Fruit fly (Drosophila melanogaster): ENCODE data around the gene GAPcenA.

Gene GAPcenA

DNA sequence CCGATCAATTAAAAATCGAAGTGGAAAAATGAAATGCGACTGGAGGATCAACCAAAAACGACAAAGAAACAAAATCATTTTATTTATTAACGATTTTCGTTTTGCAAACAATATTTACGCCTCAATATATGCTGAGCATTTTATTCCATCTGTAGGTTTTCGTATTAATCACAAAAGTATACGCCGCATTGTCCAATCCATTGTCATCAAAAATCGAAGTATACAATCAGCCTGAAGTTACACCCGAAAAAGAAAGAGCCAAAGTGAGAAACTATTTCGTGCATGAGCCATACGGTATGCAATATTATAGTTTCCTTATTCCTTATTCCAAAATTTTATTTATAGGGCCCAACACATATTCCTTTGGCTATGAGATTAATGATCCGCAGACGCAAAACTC lies 17.4 kb upstream of the GAPcenA start:
- TF ChIP-seq rgr (GFP tag; optimal IDR thresholded peaks at IDR 0.05) (no peak), Hnf4 (GFP tag; optimal IDR thresholded peaks at IDR 0.05) (no peak), lola (GFP tag; optimal IDR thresholded peaks at IDR 0.05) (no peak), foxo (GFP tag; optimal IDR thresholded peaks at IDR 0.05) (no peak), br (GFP tag; optimal IDR thresholded peaks at IDR 0.05) (no peak), Myc (optimal IDR thresholded peaks at IDR 0.05) (peak; percentile 96), HLH106 (tag; optimal IDR thresholded peaks at IDR 0.05) (no peak), usp (GFP tag; optimal IDR thresholded peaks at IDR 0.05) (no peak), N (GFP tag; optimal IDR thresholded peaks at IDR 0.05) (peak; percentile 89), Vsx2 (GFP tag; optimal IDR thresholded peaks at IDR 0.05; ENCODE audit: partially characterized antibody) (peak; percentile 79), jim (GFP tag; optimal IDR thresholded peaks at IDR 0.05) (no peak), Abd-B (GFP tag; optimal IDR thresholded peaks at IDR 0.05) (no peak), Sp1 (GFP tag; optimal IDR thresholded peaks at IDR 0.05) (no peak), Hr78 (GFP tag; optimal IDR thresholded peaks at IDR 0.05) (no peak), h (GFP tag; optimal IDR thresholded peaks at IDR 0.05) (no peak), woc (GFP tag; optimal IDR thresholded peaks at IDR 0.05) (no peak), Dif (GFP tag; optimal IDR thresholded peaks at IDR 0.05; ENCODE audit: partially characterized antibody) (peak; percentile 54), Rel (GFP tag; optimal IDR thresholded peaks at IDR 0.05) (no peak), Rel (tag; optimal IDR thresholded peaks at IDR 0.05) (no peak)

DNA sequence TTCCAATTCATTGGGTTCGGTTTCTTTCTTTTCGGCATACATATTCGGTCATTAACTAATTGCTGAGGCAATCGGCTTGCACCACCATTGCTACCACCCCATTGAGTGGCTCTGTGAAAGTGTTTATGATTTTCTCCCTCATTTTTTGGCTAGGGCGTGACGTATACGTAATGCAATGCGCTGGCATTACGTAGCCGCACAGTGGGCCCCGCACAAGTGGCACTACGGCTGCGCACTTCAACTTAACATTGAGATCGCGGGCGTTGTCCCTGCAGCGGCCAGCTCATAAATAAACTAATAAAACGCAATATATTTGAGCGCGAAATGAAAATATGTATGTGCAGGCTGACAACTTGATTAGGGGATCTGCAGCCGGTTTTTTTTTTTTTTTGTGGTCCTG lies 14.9 kb upstream of the GAPcenA start:
- TF ChIP-seq ey (GFP tag; optimal IDR thresholded peaks at IDR 0.05) = no peak
- TF ChIP-seq Rel (GFP tag; optimal IDR thresholded peaks at IDR 0.05) = no peak
- TF ChIP-seq Rel (tag; optimal IDR thresholded peaks at IDR 0.05) = no peak
- TF ChIP-seq Mio (GFP tag; optimal IDR thresholded peaks at IDR 0.05) = no peak
- no peak for TF ChIP-seq sv (GFP tag; optimal IDR thresholded peaks at IDR 0.05)
- TF ChIP-seq psq (GFP tag; optimal IDR thresholded peaks at IDR 0.05) = no peak
- TF ChIP-seq Hr78 (GFP tag; optimal IDR thresholded peaks at IDR 0.05) = no peak
- no peak for TF ChIP-seq dmrt93B (GFP tag; optimal IDR thresholded peaks at IDR 0.05)
- TF ChIP-seq usp (GFP tag; optimal IDR thresholded peaks at IDR 0.05) = no peak
- TF ChIP-seq Hr83 (GFP tag; optimal IDR thresholded peaks at IDR 0.05; ENCODE audit: poor library complexity, severe bottlenecking) = no peak
- no peak for TF ChIP-seq Hnf4 (GFP tag; optimal IDR thresholded peaks at IDR 0.05)
- no peak for TF ChIP-seq Abd-B (GFP tag; optimal IDR thresholded peaks at IDR 0.05)
- TF ChIP-seq Dfd (GFP tag; optimal IDR thresholded peaks at IDR 0.05) = no peak
- TF ChIP-seq h (GFP tag; optimal IDR thresholded peaks at IDR 0.05) = no peak
- no peak for TF ChIP-seq HLH106 (tag; optimal IDR thresholded peaks at IDR 0.05)

DNA sequence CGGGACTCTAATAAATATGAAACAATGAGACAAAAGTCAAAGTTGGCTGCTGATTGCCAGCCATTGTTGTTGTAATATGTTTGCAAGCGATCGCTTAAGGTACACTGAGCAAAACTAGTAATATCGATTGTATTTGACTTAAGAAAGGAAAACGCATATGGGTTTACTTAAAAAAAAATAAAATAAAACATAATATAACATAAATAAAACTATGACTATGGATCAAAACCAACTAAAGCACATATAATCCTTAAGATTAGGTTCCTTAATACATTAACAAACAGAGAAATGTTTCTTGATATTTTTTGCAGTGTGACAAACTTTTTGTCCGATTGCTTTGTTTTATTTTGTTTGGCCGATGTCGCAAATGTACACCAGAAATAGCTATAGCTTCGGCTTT lies 12.8 kb upstream of the GAPcenA start:
- TF ChIP-seq Hnf4 (GFP tag; optimal IDR thresholded peaks at IDR 0.05) (no peak), pan (optimal IDR thresholded peaks at IDR 0.05) (no peak), Hr78 (GFP tag; optimal IDR thresholded peaks at IDR 0.05) (no peak), h (GFP tag; optimal IDR thresholded peaks at IDR 0.05) (no peak), brk (GFP tag; optimal IDR thresholded peaks at IDR 0.05) (no peak), Jra (GFP tag; optimal IDR thresholded peaks at IDR 0.05) (no peak), dl (GFP tag; optimal IDR thresholded peaks at IDR 0.05; ENCODE audit: insufficient read depth in 1 of 2, partially characterized antibody in 2 of 2) (no peak), fru (GFP tag; optimal IDR thresholded peaks at IDR 0.05) (no peak), Sp1 (GFP tag; optimal IDR thresholded peaks at IDR 0.05) (no peak), psq (GFP tag; optimal IDR thresholded peaks at IDR 0.05) (no peak), Hr83 (GFP tag; optimal IDR thresholded peaks at IDR 0.05; ENCODE audit: poor library complexity, severe bottlenecking) (no peak), Mio (GFP tag; optimal IDR thresholded peaks at IDR 0.05) (no peak), N (GFP tag; optimal IDR thresholded peaks at IDR 0.05) (no peak), Dif (GFP tag; optimal IDR thresholded peaks at IDR 0.05; ENCODE audit: partially characterized antibody) (no peak)

DNA sequence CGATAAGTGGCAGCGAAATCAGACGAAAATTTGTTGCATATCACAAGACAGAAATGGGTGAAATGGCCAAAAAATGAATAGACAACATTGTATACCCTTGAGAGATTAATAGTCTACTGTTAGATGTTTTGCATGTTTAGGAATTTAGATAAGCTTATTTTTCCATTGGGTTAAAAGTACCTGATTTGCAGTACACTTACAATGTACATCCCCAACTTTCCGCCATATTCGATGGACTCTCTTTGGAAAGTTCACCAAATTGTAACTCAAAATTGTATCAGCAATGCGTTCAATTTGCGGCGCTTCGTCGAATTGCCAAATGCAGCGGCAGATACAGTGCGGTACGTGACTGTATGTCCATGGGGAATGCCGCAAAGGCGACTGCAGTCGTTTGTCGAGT lies 12.0 kb upstream of the GAPcenA start:
- TF ChIP-seq Rel (GFP tag; optimal IDR thresholded peaks at IDR 0.05) (no peak), Rel (tag; optimal IDR thresholded peaks at IDR 0.05) (no peak), HLH106 (tag; optimal IDR thresholded peaks at IDR 0.05) (no peak), tai (GFP tag; optimal IDR thresholded peaks at IDR 0.05) (no peak), foxo (GFP tag; optimal IDR thresholded peaks at IDR 0.05) (no peak), ey (GFP tag; optimal IDR thresholded peaks at IDR 0.05) (no peak), dl (GFP tag; optimal IDR thresholded peaks at IDR 0.05; ENCODE audit: insufficient read depth in 1 of 2, partially characterized antibody in 2 of 2) (no peak)

DNA sequence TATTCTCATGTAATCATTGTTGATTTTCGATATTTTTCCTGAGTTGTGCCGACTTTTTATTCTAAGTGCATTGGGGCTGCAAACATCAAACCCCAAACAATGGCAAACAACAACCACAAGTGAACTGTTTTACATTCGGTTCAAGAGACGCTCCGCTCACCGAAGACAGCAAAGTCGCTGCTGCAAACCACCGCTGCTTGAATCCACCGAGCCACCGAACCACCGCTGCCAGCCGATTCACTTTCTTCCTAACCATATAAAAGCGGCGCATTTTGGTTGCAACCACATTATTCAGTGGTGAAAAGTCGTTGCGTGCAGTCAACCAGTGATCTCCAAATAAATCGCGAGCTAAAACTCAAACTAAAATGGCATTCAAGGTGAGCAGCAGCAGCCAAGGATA lies 10.0 kb upstream of the GAPcenA start, which contains the start of gene Cpr66Cb:
Cpr66Cb (plus strand) TSS at position 301 of the 400 bp plus-strand sequence.
- TF ChIP-seq ey (GFP tag; optimal IDR thresholded peaks at IDR 0.05) = no peak
- TF ChIP-seq tai (GFP tag; optimal IDR thresholded peaks at IDR 0.05) = no peak
- TF ChIP-seq br (GFP tag; optimal IDR thresholded peaks at IDR 0.05) = no peak
- no peak for TF ChIP-seq Vsx2 (GFP tag; optimal IDR thresholded peaks at IDR 0.05; ENCODE audit: partially characterized antibody)
- TF ChIP-seq psq (GFP tag; optimal IDR thresholded peaks at IDR 0.05) = no peak
- TF ChIP-seq GATAd (GFP tag; optimal IDR thresholded peaks at IDR 0.05) = no peak
- no peak for TF ChIP-seq dsf (GFP tag; optimal IDR thresholded peaks at IDR 0.05; ENCODE audit: borderline replicate concordance)
- TF ChIP-seq jim (GFP tag; optimal IDR thresholded peaks at IDR 0.05) = no peak
- no peak for TF ChIP-seq Dif (GFP tag; optimal IDR thresholded peaks at IDR 0.05; ENCODE audit: partially characterized antibody)
- no peak for TF ChIP-seq woc (GFP tag; optimal IDR thresholded peaks at IDR 0.05)
- TF ChIP-seq foxo (GFP tag; optimal IDR thresholded peaks at IDR 0.05) = no peak

Measured in whole organism, wandering third instar larva.